Worm (Caenorhabditis elegans) whole organism, young adult: Measurements from ENCODE around the gene clec-214.

Experiments
- C06A6.2 ChIP-seq: fragments of 200-800 bp; sonication (Bioruptor generic); conservative IDR thresholded peaks from 2 replicates; pipeline ENCODE4 v1.3.6; 2022; ENCODE audit warnings: missing genetic modification characterization, missing compliant biosample characterization
- ceh-40 ChIP-seq: fragments of 200-800 bp; sonication (Bioruptor generic); IDR thresholded peaks from 2 replicates; pipeline ENCODE4 v1.3.6; 2022; ENCODE audit warnings: missing genetic modification characterization, missing compliant biosample characterization
- egl-44 ChIP-seq: fragments of 200-800 bp; sonication (Bioruptor generic); IDR thresholded peaks from 2 replicates; pipeline ENCODE4 v1.3.6; 2022; ENCODE audit warnings: missing genetic modification reagents, missing genetic modification characterization, missing compliant biosample characterization
- ets-4 ChIP-seq: fragments of 200-800 bp; sonication (Bioruptor generic); optimal IDR thresholded peaks from 2 replicates; lab custom pipeline; 2018; ENCODE audit warnings: mild to moderate bottlenecking, missing genetic modification characterization, missing compliant biosample characterization
- fkh-3 ChIP-seq: sonication (generic microtip); optimal IDR thresholded peaks from 2 replicates; lab custom pipeline; 2016; ENCODE audit warnings: mild to moderate bottlenecking, missing genetic modification characterization, missing compliant biosample characterization
- hmg-20 ChIP-seq: fragments of 200-800 bp; sonication (Bioruptor generic); IDR thresholded peaks from 2 replicates; pipeline ENCODE4 v1.3.6; 2022; ENCODE audit warnings: missing genetic modification reagents, missing genetic modification characterization, missing compliant biosample characterization
- unc-62 ChIP-seq: fragments of 150-350 bp; optimal IDR thresholded peaks from 2 replicates; lab custom pipeline; 2014; ENCODE audit warnings: missing biosample characterization, missing genetic modification reagents, missing genetic modification characterization
- ztf-6 ChIP-seq: fragments of 200-800 bp; sonication (Bioruptor generic); IDR thresholded peaks from 2 replicates; pipeline ENCODE4 v1.3.6; 2022; ENCODE audit warnings: missing genetic modification reagents, missing genetic modification characterization, missing compliant biosample characterization

- no peak for TF ChIP-seq unc-62 (GFP tag; lab: Kevin White, UChicago)
- TF ChIP-seq ets-4 = no peak
- TF ChIP-seq ceh-40 (GFP tag; lab: Robert Waterston, UW) = no peak
- TF ChIP-seq fkh-3 (tag; lab: Kevin White, UChicago) = no peak
- TF ChIP-seq egl-44 (GFP tag; lab: Robert Waterston, UW) = no peak
- no peak for TF ChIP-seq hmg-20 (GFP tag; lab: Robert Waterston, UW)
- no peak for TF ChIP-seq ztf-6 (GFP tag; lab: Robert Waterston, UW)
- TF ChIP-seq C06A6.2 (GFP tag; lab: Robert Waterston, UW) = no peak
Measured at ce11 chrV:7570290-7570689, 39.9 kb upstream of the clec-214 start, which contains the start of gene clec-212.
